Worm (Caenorhabditis elegans): ENCODE data around the gene col-75.

DNA sequence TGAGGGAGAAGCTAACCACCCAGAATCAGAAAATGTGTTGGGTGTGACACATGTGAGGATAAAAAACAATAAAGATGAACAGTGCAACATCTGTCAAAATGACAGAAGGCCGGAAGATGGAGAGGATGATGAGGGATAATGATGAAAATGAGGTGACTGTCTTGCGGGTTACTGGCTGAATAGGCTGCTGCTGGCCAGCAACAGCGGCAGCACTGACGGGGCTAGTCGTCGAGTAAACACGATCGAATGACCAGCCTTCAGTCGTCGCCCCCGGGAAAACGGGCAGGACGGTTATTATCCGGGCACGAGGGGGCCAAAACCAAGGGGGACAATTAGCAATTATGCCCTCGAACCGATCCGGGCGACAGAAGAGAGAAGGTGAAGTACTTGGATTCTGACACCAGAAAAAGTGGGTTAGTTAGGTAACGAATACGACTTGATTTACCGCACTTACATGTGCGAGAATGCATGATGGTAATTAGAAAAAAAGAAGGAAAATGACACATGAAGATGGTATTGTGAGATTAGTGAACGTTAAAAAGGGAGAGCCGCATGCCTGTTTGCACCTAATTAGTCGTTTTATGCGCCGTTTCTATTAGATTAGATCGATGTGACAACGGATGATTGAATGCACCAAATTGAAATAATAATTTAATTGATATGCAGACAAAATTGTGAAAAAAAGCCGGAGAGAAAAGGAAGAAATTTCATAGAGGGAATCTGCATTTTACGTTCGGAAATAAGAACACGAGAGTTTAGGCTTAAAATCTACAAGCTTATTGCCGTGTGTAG lies 14.2 kb upstream of the col-75 start:
- TF ChIP-seq ces-1 (GFP tag; optimal IDR thresholded peaks at IDR 0.05) = peak; percentile 79
- TF ChIP-seq zip-8 (tag; optimal IDR thresholded peaks at IDR 0.05) = no peak
- no peak for TF ChIP-seq nhr-28 (tag; optimal IDR thresholded peaks at IDR 0.05)
- no peak for TF ChIP-seq ceh-39 (tag; optimal IDR thresholded peaks at IDR 0.05)
- no peak for TF ChIP-seq ztf-11 (tag; optimal IDR thresholded peaks at IDR 0.05)
- TF ChIP-seq nhr-237 (tag; optimal IDR thresholded peaks at IDR 0.05) = no peak
- no peak for TF ChIP-seq lsy-2 (tag; optimal IDR thresholded peaks at IDR 0.05)
- no peak for TF ChIP-seq snpc-4 (tag; optimal IDR thresholded peaks at IDR 0.05)
